Worm (Caenorhabditis elegans) whole organism, L3 larva: ENCODE measurements around the gene Y54E2A.9.

Experiments
- ama-1 ChIP-seq: fragments of 150-350 bp; optimal IDR thresholded peaks from 2 replicates; lab custom pipeline; 2018
- elt-1 ChIP-seq: fragments of 150-350 bp; optimal IDR thresholded peaks from 2 replicates; lab custom pipeline; 2014; ENCODE audit warnings: missing biosample characterization, missing genetic modification characterization
- fos-1 ChIP-seq: fragments of 150-350 bp; optimal IDR thresholded peaks from 2 replicates; lab custom pipeline; 2014; ENCODE audit warnings: missing biosample characterization, missing genetic modification characterization
- jun-1 ChIP-seq: fragments of 150-350 bp; optimal IDR thresholded peaks from 2 replicates; lab custom pipeline; 2014; ENCODE audit warnings: missing biosample characterization, missing genetic modification reagents, missing genetic modification characterization
- lin-39 ChIP-seq: fragments of 150-350 bp; optimal IDR thresholded peaks from 2 replicates; lab custom pipeline; 2018; ENCODE audit warnings: missing biosample characterization, missing genetic modification reagents, missing genetic modification characterization
- lsy-12 ChIP-seq: sonication (generic microtip); optimal IDR thresholded peaks from 2 replicates; lab custom pipeline; 2016; ENCODE audit warnings: mild to moderate bottlenecking, missing genetic modification characterization, missing compliant biosample characterization
- mdl-1 ChIP-seq: fragments of 150-350 bp; optimal IDR thresholded peaks from 2 replicates; lab custom pipeline; 2014; ENCODE audit warnings: missing biosample characterization, missing genetic modification characterization
- nhr-237 ChIP-seq: fragments of 150-350 bp; optimal IDR thresholded peaks from 2 replicates; lab custom pipeline; 2014; ENCODE audit warnings: missing biosample characterization, missing genetic modification characterization
- pha-4 ChIP-seq: fragments of 150-350 bp; optimal IDR thresholded peaks from 2 replicates; lab custom pipeline; 2014; ENCODE audit warnings: missing biosample characterization, missing genetic modification reagents, missing genetic modification characterization
- pqm-1 ChIP-seq: fragments of 150-350 bp; optimal IDR thresholded peaks from 2 replicates; lab custom pipeline; 2017; ENCODE audit warnings: missing biosample characterization, missing genetic modification characterization, inconsistent platforms
- sea-2 ChIP-seq: fragments of 150-350 bp; sonication (generic microtip); optimal IDR thresholded peaks from 4 replicates; lab custom pipeline; 2014; ENCODE audit warnings: missing biosample characterization, missing genetic modification reagents, missing genetic modification characterization
- ztf-11 ChIP-seq: fragments of 150-350 bp; optimal IDR thresholded peaks from 2 replicates; lab custom pipeline; 2014; ENCODE audit warnings: missing biosample characterization, missing genetic modification characterization

- no peak for TF ChIP-seq fos-1 (tag; lab: Kevin White, UChicago)
- TF ChIP-seq mdl-1 (tag; lab: Kevin White, UChicago): no peak
- no peak for TF ChIP-seq ama-1 (lab: Kevin White, UChicago)
- TF ChIP-seq elt-1 (tag; lab: Kevin White, UChicago): no peak
- TF ChIP-seq pqm-1 (tag; lab: Kevin White, UChicago): no peak
- no peak for TF ChIP-seq sea-2
- no peak for TF ChIP-seq lsy-12 (tag; lab: Kevin White, UChicago)
- TF ChIP-seq jun-1 (tag; lab: Kevin White, UChicago): no peak
- TF ChIP-seq lin-39: no peak
- no peak for TF ChIP-seq pha-4 (tag; lab: Kevin White, UChicago)
- TF ChIP-seq nhr-237 (tag; lab: Kevin White, UChicago): no peak
- no peak for TF ChIP-seq ztf-11 (tag; lab: Kevin White, UChicago)
These were observed 6.0 kb downstream of the Y54E2A.9 start for ce11 chrII:14779851-14780250.
